Worm (Caenorhabditis elegans) whole organism, L4/young adult: ENCODE data around the gene nas-22.
A peak's percentile ranks its signal among the peaks of the same experiment; 100 is the strongest.

Experiments
- W03F9.2 ChIP-seq: fragments of 150-350 bp; optimal IDR thresholded peaks from 2 replicates; lab custom pipeline; 2014; ENCODE audit warnings: missing biosample characterization, missing genetic modification characterization
- dao-5 ChIP-seq: sonication (generic microtip); optimal IDR thresholded peaks from 2 replicates; lab custom pipeline; 2016; ENCODE audit warnings: missing genotype, missing genetic modification characterization, moderate library complexity, missing compliant biosample characterization
- him-1 ChIP-seq: sonication (generic microtip); optimal IDR thresholded peaks from 2 replicates; lab custom pipeline; 2016; ENCODE audit warnings: missing genotype, missing genetic modification reagents, missing genetic modification characterization, missing compliant biosample characterization

nas-22 gene

DNA sequence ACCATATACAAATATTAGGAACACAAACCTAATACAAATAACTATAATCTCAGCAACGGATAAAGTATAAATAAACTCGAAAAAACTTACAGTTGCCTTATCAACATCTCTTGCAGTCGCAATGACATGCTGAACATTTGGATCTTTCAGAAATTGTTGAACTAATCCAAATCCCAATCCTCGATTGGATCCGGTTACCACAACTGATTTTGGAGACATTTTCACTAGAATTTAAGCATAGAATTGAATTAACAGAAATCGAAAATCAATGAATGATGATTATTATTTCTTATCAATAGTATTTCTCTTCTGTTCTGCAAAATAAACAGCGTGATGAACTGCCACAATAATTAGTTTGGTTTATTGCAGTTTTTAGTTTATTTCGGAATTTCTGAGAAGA lies 45.7 kb downstream of the nas-22 start, which contains the start of the genes C55A6.11 and C55A6.7:
TSS of gene C55A6.11 (plus strand) at position 301 of the 400 bp plus-strand sequence.
TSS of gene C55A6.7 (minus strand) at position 316 of the 400 bp plus-strand sequence.
- TF ChIP-seq dao-5 (tag; lab: Kevin White, UChicago) = no peak
- TF ChIP-seq W03F9.2 (tag; lab: Kevin White, UChicago) = no peak
- TF ChIP-seq him-1 (tag; lab: Kevin White, UChicago) = no peak

DNA sequence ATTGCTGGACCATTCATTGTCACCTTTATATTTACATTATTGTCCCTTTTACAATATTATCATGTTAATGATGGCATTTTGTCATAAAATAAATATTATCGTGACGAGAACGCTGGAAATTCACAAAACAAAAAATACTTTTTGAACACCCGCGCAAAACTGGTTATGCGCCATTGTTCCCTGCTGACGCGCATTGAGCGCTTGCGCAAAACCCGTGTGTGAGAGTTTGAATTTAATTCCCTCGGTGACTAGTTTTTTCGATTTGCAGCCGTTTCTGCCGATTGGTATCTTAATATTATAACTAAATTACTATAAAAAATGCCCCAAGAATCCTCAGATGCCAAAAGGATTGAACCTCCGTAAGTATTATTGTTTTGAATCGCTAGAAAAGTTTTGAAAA lies 46.9 kb downstream of the nas-22 start, which contains the start of gene pafo-1:
TSS of gene pafo-1 (plus strand) at position 256 of the 400 bp plus-strand sequence.
- TF ChIP-seq W03F9.2 (tag; lab: Kevin White, UChicago) (peak; percentile 85), him-1 (tag; lab: Kevin White, UChicago) (peak; percentile 12), dao-5 (tag; lab: Kevin White, UChicago) (no peak)

DNA sequence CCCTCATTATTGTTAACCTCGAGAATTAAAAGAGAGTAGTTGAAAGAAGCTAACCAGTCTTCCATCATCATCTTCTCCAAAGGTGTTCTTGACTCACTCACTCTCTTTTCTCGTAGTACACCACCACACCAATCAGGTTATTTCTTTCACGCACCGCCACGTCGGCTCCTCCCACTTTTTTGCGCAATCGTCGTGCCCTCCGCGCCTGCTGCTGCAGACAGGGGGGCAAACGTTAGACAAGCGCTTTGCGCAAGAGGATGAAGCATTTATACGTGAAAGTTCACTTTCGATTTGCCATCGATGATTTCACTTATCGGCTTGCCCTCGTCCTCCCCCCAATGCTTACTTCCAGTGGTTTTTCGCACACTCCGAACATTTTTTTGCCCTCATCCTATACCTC lies 50.8 kb downstream of the nas-22 start:
- TF ChIP-seq W03F9.2 (tag; lab: Kevin White, UChicago) = no peak

DNA sequence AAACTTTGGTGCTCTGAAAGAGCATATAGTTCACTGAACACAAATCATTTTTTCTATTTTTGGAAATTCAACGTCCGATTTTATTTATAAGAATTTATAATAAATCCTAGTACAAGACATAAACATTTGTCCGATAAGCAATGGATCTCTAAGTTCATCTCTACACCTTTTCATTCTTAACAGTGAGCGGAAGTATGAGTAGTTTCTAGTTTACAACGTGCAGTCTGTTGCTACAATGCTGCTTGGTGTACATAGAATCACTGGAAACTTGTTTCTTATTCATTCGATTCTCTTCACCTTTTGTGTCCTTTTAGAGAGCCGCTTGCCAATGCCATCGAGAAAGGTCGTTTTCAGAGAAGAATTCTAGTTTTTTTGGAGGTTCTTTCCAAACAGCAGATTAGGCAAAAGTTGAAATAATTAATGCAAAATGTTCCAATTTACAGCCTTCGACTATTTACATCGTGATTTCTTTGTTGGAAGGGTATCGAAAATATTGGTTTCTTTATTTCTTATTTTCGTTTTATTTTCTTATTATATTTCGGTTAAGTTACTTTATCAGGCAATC lies 52.5 kb downstream of the nas-22 start:
- TF ChIP-seq him-1 (tag; lab: Kevin White, UChicago) = no peak

DNA sequence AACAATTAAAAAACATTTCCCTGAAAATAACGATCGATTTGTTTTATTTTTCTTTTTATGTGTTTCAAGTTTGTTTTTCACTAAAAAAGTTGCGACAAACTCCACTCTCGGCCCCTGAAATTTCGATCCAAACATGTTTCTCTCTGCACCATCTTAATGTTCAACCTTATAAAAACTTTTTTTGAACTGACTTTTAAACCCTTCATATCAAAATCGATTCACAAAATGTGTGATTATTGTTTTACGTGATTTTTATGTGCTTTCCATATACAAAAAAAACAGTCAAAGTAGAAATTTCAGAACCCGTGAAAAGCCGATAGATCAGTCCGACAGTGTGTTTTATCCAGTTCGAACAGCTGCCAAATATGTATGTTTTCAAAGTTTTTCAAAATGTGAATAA lies 53.0 kb downstream of the nas-22 start, which contains the start of gene ccch-1:
TSS of gene ccch-1 (plus strand) at position 301 of the 400 bp plus-strand sequence.
- TF ChIP-seq dao-5 (tag; lab: Kevin White, UChicago) = no peak
- no peak for TF ChIP-seq him-1 (tag; lab: Kevin White, UChicago)
- no peak for TF ChIP-seq W03F9.2 (tag; lab: Kevin White, UChicago)
